Fruit fly (Drosophila melanogaster): ENCODE results near the gene CG13056.

- TF ChIP-seq CTCF (optimal IDR thresholded peaks at IDR 0.05): no peak
- no peak for TF ChIP-seq CG8478 (optimal IDR thresholded peaks at IDR 0.05)
These were observed 31.1 kb downstream of the CG13056 start for dm6 chr3L:16364182-16364581.
